Fruit fly (Drosophila melanogaster) whole organism, embryonic: Measurements from ENCODE around the gene Cad99C.
A peak's percentile ranks its signal among the peaks of the same experiment; 100 is the strongest.

Experiments used
- BEAF-32 ChIP-seq: fragments of 200-800 bp; sonication (Bioruptor generic); optimal IDR thresholded peaks from 3 replicates; lab custom pipeline; 2017; ENCODE audit warnings: missing biosample characterization, missing genetic modification characterization, mild to moderate bottlenecking, moderate library complexity, missing genetic modification reagents
- CG10267 ChIP-seq: fragments of 200-800 bp; sonication (Bioruptor generic); optimal IDR thresholded peaks from 2 replicates; lab custom pipeline; 2018; ENCODE audit warnings: missing biosample characterization, mild to moderate bottlenecking, missing genetic modification characterization, moderate library complexity
- CG12744 ChIP-seq: fragments of 200-800 bp; sonication (Bioruptor generic); optimal IDR thresholded peaks from 2 replicates; lab custom pipeline; 2016; ENCODE audit warnings: missing biosample characterization, missing genetic modification characterization
- CG15514 ChIP-seq: fragments of 200-800 bp; sonication (Bioruptor generic); optimal IDR thresholded peaks from 3 replicates; lab custom pipeline; 2017; ENCODE audit warnings: missing biosample characterization, missing genetic modification characterization, mild to moderate bottlenecking, moderate library complexity, missing genetic modification reagents
- CG1647 ChIP-seq: fragments of 200-800 bp; sonication (Bioruptor generic); optimal IDR thresholded peaks from 3 replicates; lab custom pipeline; 2016; ENCODE audit warnings: missing biosample characterization, missing genetic modification characterization
- CG16813 ChIP-seq: fragments of 200-800 bp; sonication (Bioruptor generic); IDR thresholded peaks from 3 replicates; pipeline ENCODE4 v1.3.6; 2022; ENCODE audit warnings: missing biosample characterization, missing genetic modification characterization; ENCODE audit not compliant: partially characterized antibody
- CG17186 ChIP-seq: fragments of 200-800 bp; sonication (Bioruptor generic); optimal IDR thresholded peaks from 3 replicates; lab custom pipeline; 2017; ENCODE audit warnings: missing biosample characterization, missing genetic modification reagents, missing genetic modification characterization
- CG17829 ChIP-seq: fragments of 200-800 bp; optimal IDR thresholded peaks from 2 replicates; lab custom pipeline; 2019; ENCODE audit warnings: missing biosample characterization, mild to moderate bottlenecking, missing genetic modification characterization, moderate library complexity
- CG1792 ChIP-seq: fragments of 200-800 bp; sonication (Bioruptor generic); optimal IDR thresholded peaks from 2 replicates; lab custom pipeline; 2016; ENCODE audit warnings: missing biosample characterization, missing genetic modification characterization
- CG4328 ChIP-seq: fragments of 200-800 bp; sonication (Bioruptor generic); optimal IDR thresholded peaks from 3 replicates; lab custom pipeline; 2017; ENCODE audit warnings: missing biosample characterization, missing genetic modification reagents, missing genetic modification characterization
- CG6791 ChIP-seq: fragments of 200-800 bp; sonication (Bioruptor generic); IDR thresholded peaks from 3 replicates; pipeline ENCODE4 v1.3.6; 2022; ENCODE audit warnings: missing biosample characterization, missing genetic modification characterization; ENCODE audit not compliant: partially characterized antibody
- CG6854 ChIP-seq: fragments of 200-800 bp; sonication (Bioruptor generic); optimal IDR thresholded peaks from 3 replicates; lab custom pipeline; 2017; ENCODE audit warnings: missing biosample characterization, mild to moderate bottlenecking, missing genetic modification characterization
- CG7372 ChIP-seq: fragments of 200-800 bp; sonication (Bioruptor generic); IDR thresholded peaks from 2 replicates; pipeline ENCODE4 v1.3.6; 2022; ENCODE audit warnings: missing biosample characterization, missing genetic modification characterization
- D ChIP-seq, 2 experiments: fragments of 200-800 bp in 1 of 2; fragments of >200 bp in 1 of 2; sonication (Bioruptor generic) in 1 of 2; optimal IDR thresholded peaks; 2 replicates in 1 of 2; 3 replicates in 1 of 2; lab custom pipeline; 2017; ENCODE audit warnings: mild to moderate bottlenecking in 1 of 2, missing biosample characterization in 1 of 2, missing genetic modification characterization in 1 of 2, missing genetic modification reagents in 1 of 2
- Dad ChIP-seq: fragments of 200-800 bp; sonication (Bioruptor generic); optimal IDR thresholded peaks from 3 replicates; lab custom pipeline; 2016; ENCODE audit warnings: missing biosample characterization, missing genetic modification characterization
- Dll ChIP-seq: fragments of 200-800 bp; sonication (Bioruptor generic); IDR thresholded peaks from 4 replicates; pipeline ENCODE4 v1.3.6; 2022; ENCODE audit warnings: missing biosample characterization, missing genetic modification characterization; ENCODE audit not compliant: partially characterized antibody
- Doc3 ChIP-seq: fragments of 200-800 bp; sonication (Bioruptor generic); IDR thresholded peaks from 3 replicates; pipeline ENCODE4 v1.3.6; 2022; ENCODE audit warnings: missing biosample characterization, missing genetic modification characterization; ENCODE audit not compliant: partially characterized antibody
- Dp ChIP-seq: fragments of 200-800 bp; sonication (Bioruptor generic); optimal IDR thresholded peaks from 2 replicates; lab custom pipeline; 2018; ENCODE audit warnings: missing biosample characterization, mild to moderate bottlenecking, missing genetic modification characterization, moderate library complexity
- E2f2 ChIP-seq: fragments of 200-800 bp; sonication (Bioruptor generic); IDR thresholded peaks from 2 replicates; pipeline ENCODE4 v1.3.6; 2022; ENCODE audit warnings: missing biosample characterization, missing genetic modification characterization
- HLHmδ ChIP-seq: fragments of 200-800 bp; sonication (Bioruptor generic); optimal IDR thresholded peaks from 2 replicates; lab custom pipeline; 2018; ENCODE audit warnings: missing biosample characterization, mild to moderate bottlenecking, missing genetic modification characterization, moderate library complexity
- Sin3A ChIP-seq: fragments of >200 bp; optimal IDR thresholded peaks from 2 replicates; lab custom pipeline; 2018
- Six4 ChIP-seq: fragments of 200-800 bp; sonication (Bioruptor generic); optimal IDR thresholded peaks from 2 replicates; lab custom pipeline; 2016; ENCODE audit warnings: missing biosample characterization, missing genetic modification characterization
- ase ChIP-seq: fragments of 200-800 bp; sonication (Bioruptor generic); IDR thresholded peaks from 3 replicates; pipeline ENCODE4 v1.3.6; 2022; ENCODE audit warnings: missing biosample characterization, missing genetic modification characterization
- bbx ChIP-seq: fragments of 200-800 bp; sonication (Bioruptor generic); IDR thresholded peaks from 2 replicates; pipeline ENCODE4 v1.3.6; 2022; ENCODE audit warnings: missing biosample characterization, missing genetic modification characterization; ENCODE audit not compliant: partially characterized antibody
- chinmo ChIP-seq: fragments of 200-800 bp; sonication (Bioruptor generic); IDR thresholded peaks from 4 replicates; pipeline ENCODE4 v1.3.6; 2022; ENCODE audit warnings: missing biosample characterization, missing genetic modification characterization; ENCODE audit not compliant: partially characterized antibody
- crc ChIP-seq: fragments of 200-800 bp; sonication (Bioruptor generic); optimal IDR thresholded peaks from 2 replicates; lab custom pipeline; 2016; ENCODE audit warnings: missing biosample characterization, missing genetic modification characterization
- da ChIP-seq: fragments of 200-800 bp; sonication (Bioruptor generic); optimal IDR thresholded peaks from 2 replicates; lab custom pipeline; 2016; ENCODE audit warnings: missing biosample characterization, missing genetic modification characterization
- ems ChIP-seq: fragments of 200-800 bp; sonication (Bioruptor generic); optimal IDR thresholded peaks from 3 replicates; lab custom pipeline; 2016; ENCODE audit warnings: missing biosample characterization, missing genetic modification characterization
- fd102C ChIP-seq: fragments of 200-800 bp; sonication (Bioruptor generic); optimal IDR thresholded peaks from 2 replicates; lab custom pipeline; 2018; ENCODE audit warnings: missing biosample characterization, mild to moderate bottlenecking, missing genetic modification characterization, moderate library complexity
- ftz-f1 ChIP-seq: fragments of 200-800 bp; sonication (Bioruptor generic); optimal IDR thresholded peaks from 2 replicates; lab custom pipeline; 2016; ENCODE audit warnings: missing biosample characterization, missing genetic modification characterization
- fu2 ChIP-seq: fragments of 200-800 bp; sonication (Bioruptor generic); optimal IDR thresholded peaks from 2 replicates; lab custom pipeline; 2016; ENCODE audit warnings: missing biosample characterization, missing genetic modification characterization
- ham ChIP-seq: fragments of 200-800 bp; sonication (Bioruptor generic); IDR thresholded peaks from 2 replicates; pipeline ENCODE4 v1.3.6; 2022; ENCODE audit warnings: missing biosample characterization, missing genetic modification characterization
- hb ChIP-seq: fragments of 200-800 bp; sonication (Bioruptor generic); IDR thresholded peaks from 3 replicates; pipeline ENCODE4 v1.3.6; 2022; ENCODE audit warnings: missing biosample characterization, missing genetic modification characterization; ENCODE audit not compliant: partially characterized antibody
- inv ChIP-seq: fragments of 200-800 bp; sonication (Bioruptor generic); IDR thresholded peaks from 2 replicates; pipeline ENCODE4 v1.3.6; 2022; ENCODE audit warnings: missing biosample characterization, missing genetic modification characterization; ENCODE audit not compliant: partially characterized antibody
- jumu ChIP-seq: fragments of 200-800 bp; sonication (Bioruptor generic); optimal IDR thresholded peaks from 3 replicates; lab custom pipeline; 2016; ENCODE audit warnings: missing biosample characterization, missing genetic modification characterization
- nmo ChIP-seq: fragments of 200-800 bp; sonication (Bioruptor generic); optimal IDR thresholded peaks from 2 replicates; lab custom pipeline; 2018; ENCODE audit warnings: missing biosample characterization, mild to moderate bottlenecking, missing genetic modification characterization, moderate library complexity
- pho ChIP-seq: fragments of 200-800 bp; sonication (Bioruptor generic); optimal IDR thresholded peaks from 2 replicates; lab custom pipeline; 2016; ENCODE audit warnings: missing biosample characterization, missing genetic modification characterization
- pita ChIP-seq: fragments of 200-800 bp; sonication (Bioruptor generic); optimal IDR thresholded peaks from 2 replicates; lab custom pipeline; 2017; ENCODE audit warnings: missing biosample characterization, mild to moderate bottlenecking, missing genetic modification characterization
- pnt ChIP-seq: fragments of 200-800 bp; sonication (Bioruptor generic); optimal IDR thresholded peaks from 3 replicates; lab custom pipeline; 2016; ENCODE audit warnings: missing biosample characterization, missing genetic modification characterization
- pum ChIP-seq: fragments of 200-800 bp; sonication (Bioruptor generic); optimal IDR thresholded peaks from 2 replicates; lab custom pipeline; 2016; ENCODE audit warnings: missing biosample characterization, missing genetic modification characterization
- sug ChIP-seq: fragments of 200-800 bp; optimal IDR thresholded peaks from 2 replicates; lab custom pipeline; 2019; ENCODE audit warnings: missing biosample characterization, mild to moderate bottlenecking, missing genetic modification characterization, moderate library complexity
- tna ChIP-seq: fragments of 200-800 bp; sonication (Bioruptor generic); IDR thresholded peaks from 2 replicates; pipeline ENCODE4 v1.3.6; 2022; ENCODE audit warnings: missing biosample characterization, missing genetic modification characterization; ENCODE audit not compliant: partially characterized antibody
- unpg ChIP-seq: fragments of 200-800 bp; sonication (Bioruptor generic); optimal IDR thresholded peaks from 3 replicates; lab custom pipeline; 2018; ENCODE audit warnings: missing biosample characterization, mild to moderate bottlenecking, missing genetic modification characterization, moderate library complexity
- vnd ChIP-seq: fragments of 200-800 bp; sonication (Bioruptor generic); IDR thresholded peaks from 3 replicates; pipeline ENCODE4 v1.3.6; 2022; ENCODE audit warnings: missing biosample characterization, missing genetic modification characterization; ENCODE audit not compliant: partially characterized antibody
- wek ChIP-seq: fragments of 200-800 bp; sonication (Bioruptor generic); optimal IDR thresholded peaks from 3 replicates; lab custom pipeline; 2018; ENCODE audit warnings: missing biosample characterization, mild to moderate bottlenecking, missing genetic modification characterization, moderate library complexity
- wor ChIP-seq: fragments of 200-800 bp; sonication (Bioruptor generic); IDR thresholded peaks from 2 replicates; pipeline ENCODE4 v1.3.6; 2022; ENCODE audit warnings: missing biosample characterization, missing genetic modification characterization
- yki ChIP-seq: fragments of >200 bp; optimal IDR thresholded peaks from 3 replicates; lab custom pipeline; 2018
- zen2 ChIP-seq: fragments of 200-800 bp; sonication (Bioruptor generic); IDR thresholded peaks from 3 replicates; pipeline ENCODE4 v1.3.6; 2022; ENCODE audit warnings: missing biosample characterization, missing genetic modification characterization; ENCODE audit not compliant: partially characterized antibody

Gene Cad99C

DNA sequence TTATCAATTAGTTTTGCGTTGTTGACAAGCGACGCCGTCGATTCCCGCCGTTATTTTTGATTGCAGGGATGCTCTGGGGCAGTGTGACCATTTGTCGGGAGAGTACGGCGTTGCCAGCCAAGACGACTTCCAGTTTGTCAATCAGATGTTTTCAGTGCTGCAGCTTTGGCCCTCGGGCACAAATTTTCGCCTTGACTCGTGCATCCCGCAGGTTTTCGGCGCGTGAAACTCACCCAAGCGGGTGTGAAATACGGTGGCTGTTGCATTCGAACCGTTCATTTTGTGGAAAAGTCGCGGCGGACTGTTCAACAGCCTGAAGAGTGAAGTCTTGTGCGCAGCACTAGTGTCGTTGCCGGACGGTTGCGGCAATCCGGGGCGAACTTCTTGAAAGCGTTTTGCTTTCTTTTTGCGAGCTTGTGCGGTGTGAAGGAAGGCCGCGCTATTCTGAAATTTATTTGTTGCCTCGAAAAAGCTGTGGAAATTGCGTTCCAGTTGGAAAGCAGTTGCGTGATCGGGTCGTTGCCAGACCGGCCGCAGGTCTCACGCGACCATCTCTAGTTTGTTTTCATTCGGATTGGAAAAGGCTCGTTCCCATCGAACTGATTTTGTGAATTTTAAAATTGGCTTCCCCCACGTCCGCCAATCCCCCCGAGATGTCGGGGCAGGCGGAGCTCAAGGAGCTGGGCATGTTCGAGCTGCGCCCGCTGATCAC lies 34.6 kb upstream of the Cad99C start, which contains the start of the genes ca and ncd:
Gene ca (plus strand): TSS at position 130 of the 712 bp plus-strand sequence.
Gene ncd (minus strand): TSS at position 446 of the 712 bp plus-strand sequence.
- TF ChIP-seq CG16813 (GFP tag; lab: Robert Waterston, UW) (peak; percentile 67), sug (tag; lab: Kevin White, UChicago) (no peak), Dp (peak; percentile 88), ase (GFP tag; lab: Robert Waterston, UW) (no peak), ftz-f1 (GFP tag; lab: Kevin White, UChicago) (peak; percentile 72), bbx (peak; percentile 68), crc (GFP tag; lab: Kevin White, UChicago) (no peak), CG17186 (peak; percentile 6), yki (no peak), Six4 (GFP tag; lab: Kevin White, UChicago) (no peak), CG17829 (no peak), ems (GFP tag; lab: Kevin White, UChicago) (no peak), hb (GFP tag; lab: Robert Waterston, UW) (peak; percentile 55; the same call in 1 of the 3 replicates), fd102C (GFP tag; lab: Kevin White, UChicago) (no peak), jumu (GFP tag; lab: Kevin White, UChicago) (peak; percentile 62), unpg (GFP tag; lab: Kevin White, UChicago) (no peak), pum (GFP tag; lab: Kevin White, UChicago) (no peak), nmo (GFP tag; lab: Kevin White, UChicago) (peak; percentile 48), zen2 (GFP tag; lab: Robert Waterston, UW) (peak; percentile 54; the same call in 2 of the 3 replicates), vnd (GFP tag; lab: Robert Waterston, UW) (peak; percentile 34; the same call in 1 of the 3 replicates), pho (GFP tag; lab: Kevin White, UChicago) (no peak), HLHmδ (GFP tag; lab: Kevin White, UChicago) (no peak), wor (GFP tag; lab: Robert Waterston, UW) (no peak), Sin3A (lab: Kevin White, UChicago) (peak; percentile 96), CG6854 (GFP tag; lab: Kevin White, UChicago) (no peak), Doc3 (GFP tag; lab: Robert Waterston, UW) (0 out of 3 replicates have a peak, but pooled peaks have one; percentile 42), pita (no peak), CG7372 (GFP tag; lab: Robert Waterston, UW) (no peak), Dll (GFP tag; lab: Robert Waterston, UW) (peak; percentile 74), CG10267 (no peak), chinmo (GFP tag; lab: Robert Waterston, UW) (0 out of 4 replicates have a peak, but pooled peaks have one; percentile 64), CG1792 (no peak), inv (GFP tag; lab: Robert Waterston, UW) (peak; percentile 70), CG1647 (GFP tag; lab: Kevin White, UChicago) (no peak), E2f2 (GFP tag; lab: Robert Waterston, UW) (peak; percentile 85), D (optimal IDR thresholded peaks at IDR 0.05; lab: Kevin White, UChicago) (peak; percentile 56), D (GFP tag; optimal IDR thresholded peaks at IDR 0.05; lab: Kevin White, UChicago) (no peak), tna (peak; percentile 29; the same call in 1 of the 2 replicates), CG15514 (GFP tag; lab: Kevin White, UChicago) (no peak), CG6791 (GFP tag; lab: Robert Waterston, UW) (0 out of 3 replicates have a peak, but pooled peaks have one; percentile 44), CG4328 (no peak), Dad (GFP tag; lab: Kevin White, UChicago) (peak; percentile 6), ham (GFP tag; lab: Robert Waterston, UW) (no peak), pnt (GFP tag; lab: Kevin White, UChicago) (no peak), BEAF-32 (peak; percentile 82), CG12744 (GFP tag; lab: Kevin White, UChicago) (no peak), fu2 (GFP tag; lab: Kevin White, UChicago) (peak; percentile 28), da (GFP tag; lab: Kevin White, UChicago) (no peak), wek (GFP tag; lab: Kevin White, UChicago) (no peak)
